Worm (Caenorhabditis elegans) whole organism, L1 larva: ENCODE results near the gene clec-224.
"Not testable (repeated sequence)": the region's sequence is repeated elsewhere in the genome, so short reads cannot be mapped to it uniquely, and the experiment has no call there.

ENCODE experiments used
- F16B12.6 ChIP-seq: fragments of 150-350 bp; optimal IDR thresholded peaks from 2 replicates; lab custom pipeline; 2014; ENCODE audit warnings: missing biosample characterization, missing genetic modification characterization
- aly-2 ChIP-seq: fragments of 150-350 bp; optimal IDR thresholded peaks from 2 replicates; lab custom pipeline; 2014; ENCODE audit warnings: missing biosample characterization, missing genetic modification characterization
- nhr-47 ChIP-seq: sonication (generic microtip); optimal IDR thresholded peaks from 2 replicates; lab custom pipeline; 2016; ENCODE audit warnings: mild to moderate bottlenecking, missing genetic modification characterization, moderate library complexity, missing compliant biosample characterization
- nhr-90 ChIP-seq: sonication (generic microtip); optimal IDR thresholded peaks from 2 replicates; lab custom pipeline; 2016; ENCODE audit warnings: mild to moderate bottlenecking, missing genetic modification characterization, missing compliant biosample characterization; ENCODE audit not compliant: poor library complexity
- rnt-1 ChIP-seq: sonication (generic microtip); optimal IDR thresholded peaks from 2 replicates; lab custom pipeline; 2016; ENCODE audit warnings: mild to moderate bottlenecking, missing genetic modification characterization, moderate library complexity, missing compliant biosample characterization
- ztf-4 ChIP-seq: fragments of 150-350 bp; optimal IDR thresholded peaks from 2 replicates; lab custom pipeline; 2014; ENCODE audit warnings: missing biosample characterization, missing genetic modification characterization

clec-224 gene

ce11 chrV:12131157-12131556 lies 48.1 kb downstream of the clec-224 start, which contains the start of gene enpp-1:
TSS of gene enpp-1 (plus strand) at chrV:12131457.
- TF ChIP-seq F16B12.6 (tag; lab: Kevin White, UChicago); rnt-1 (tag; lab: Kevin White, UChicago); aly-2: not testable (repeated sequence)

ce11 chrV:12130688-12131087 lies 48.5 kb downstream of the clec-224 start, which contains the start of gene C27A7.6:
TSS of gene C27A7.6 (minus strand) at chrV:12130788.
- TF ChIP-seq ztf-4, nhr-90, nhr-47 (tag; lab: Kevin White, UChicago): not testable (repeated sequence)
